Fruit fly (Drosophila melanogaster): ENCODE results near the gene CG17380.
A peak's percentile ranks its signal among the peaks of the same experiment; 100 is the strongest.

CG17380 gene

DNA sequence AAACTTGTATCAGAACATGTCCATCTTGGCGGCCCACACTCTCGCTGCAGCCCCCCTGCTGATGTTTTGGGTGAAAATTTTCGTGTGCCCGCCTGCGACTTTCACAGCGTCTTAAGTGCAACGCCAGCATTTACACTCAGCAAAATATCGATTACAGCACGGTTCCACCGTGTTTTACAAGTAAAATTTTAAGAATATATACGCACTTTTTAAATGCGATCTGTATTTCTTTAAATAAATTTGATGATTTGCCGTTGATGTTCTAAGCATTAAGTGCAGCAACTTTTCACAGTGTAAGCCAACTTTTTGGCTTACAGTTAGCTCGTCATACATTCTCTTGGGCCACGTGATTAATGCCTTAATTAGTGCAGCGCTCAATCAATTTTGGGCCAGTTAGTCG, 14.1 kb upstream of the CG17380 start:
- TF ChIP-seq Eip78C (GFP tag) (peak; percentile 68), CG32006 (GFP tag; optimal IDR thresholded peaks at IDR 0.05) (peak; percentile 76), Ets96B (tag; optimal IDR thresholded peaks at IDR 0.05) (no peak), CG31627 (GFP tag; optimal IDR thresholded peaks at IDR 0.05) (peak; percentile 63), fd59A (GFP tag; optimal IDR thresholded peaks at IDR 0.05) (no peak), cyc (GFP tag; optimal IDR thresholded peaks at IDR 0.05) (peak; percentile 46), CG8632 (GFP tag; optimal IDR thresholded peaks at IDR 0.05) (no peak), Sox15 (GFP tag; optimal IDR thresholded peaks at IDR 0.05) (no peak), eg (GFP tag; IDR thresholded peaks at IDR 0.05) (peak; percentile 65), CG11762 (GFP tag; optimal IDR thresholded peaks at IDR 0.05; ENCODE audit: insufficient read depth) (no peak), svp (GFP tag) (peak; percentile 69), CG11902 (GFP tag; optimal IDR thresholded peaks at IDR 0.05) (no peak), net (GFP tag; optimal IDR thresholded peaks at IDR 0.05) (no peak), CG3919 (GFP tag; optimal IDR thresholded peaks at IDR 0.05) (peak; percentile 30), spab (GFP tag; optimal IDR thresholded peaks at IDR 0.05) (no peak), Met (GFP tag; optimal IDR thresholded peaks at IDR 0.05) (peak; percentile 61), dac (GFP tag; optimal IDR thresholded peaks at IDR 0.05) (no peak), Ets21C (GFP tag; optimal IDR thresholded peaks at IDR 0.05) (no peak), CG34406 (GFP tag; optimal IDR thresholded peaks at IDR 0.05) (no peak), CG10669 (GFP tag; optimal IDR thresholded peaks at IDR 0.05) (no peak), dsx (GFP tag; optimal IDR thresholded peaks at IDR 0.05; ENCODE audit: poor library complexity, severe bottlenecking) (no peak), Eip93F (GFP tag; optimal IDR thresholded peaks at IDR 0.05) (no peak), Hr38 (GFP tag; optimal IDR thresholded peaks at IDR 0.05) (no peak), Gug (GFP tag; IDR thresholded peaks at IDR 0.05) (no peak), CG6808 (GFP tag; optimal IDR thresholded peaks at IDR 0.05) (no peak), Smox (GFP tag; optimal IDR thresholded peaks at IDR 0.05) (peak; percentile 43), CG6854 (GFP tag; optimal IDR thresholded peaks at IDR 0.05) (no peak), Sox14 (GFP tag; optimal IDR thresholded peaks at IDR 0.05) (peak; percentile 12), fd85E (GFP tag; optimal IDR thresholded peaks at IDR 0.05) (no peak), CG10631 (GFP tag; optimal IDR thresholded peaks at IDR 0.05) (no peak), CG6792 (GFP tag; optimal IDR thresholded peaks at IDR 0.05) (no peak), Eip75B (GFP tag; optimal IDR thresholded peaks at IDR 0.05) (no peak), CG6276 (GFP tag; optimal IDR thresholded peaks at IDR 0.05) (peak; percentile 26), Hr4 (GFP tag; optimal IDR thresholded peaks at IDR 0.05) (peak; percentile 66), CG4318 (GFP tag; optimal IDR thresholded peaks at IDR 0.05) (peak; percentile 37), CG11294 (GFP tag; IDR thresholded peaks at IDR 0.05) (no peak), vri (GFP tag; optimal IDR thresholded peaks at IDR 0.05) (no peak), CG8119 (GFP tag; IDR thresholded peaks at IDR 0.05) (peak; percentile 60; the same call in 2 of the 3 replicates), Blimp-1 (GFP tag; optimal IDR thresholded peaks at IDR 0.05) (no peak), Hr39 (GFP tag; optimal IDR thresholded peaks at IDR 0.05) (peak; percentile 63), Sox102F (GFP tag; optimal IDR thresholded peaks at IDR 0.05) (peak; percentile 50), CG9139 (GFP tag; optimal IDR thresholded peaks at IDR 0.05) (no peak), lz (GFP tag; optimal IDR thresholded peaks at IDR 0.05) (no peak), topi (GFP tag; optimal IDR thresholded peaks at IDR 0.05) (peak; percentile 38), OdsH (GFP tag; optimal IDR thresholded peaks at IDR 0.05) (peak; percentile 46), CG1621 (tag; optimal IDR thresholded peaks at IDR 0.05) (no peak), CG8319 (GFP tag; optimal IDR thresholded peaks at IDR 0.05) (no peak), CG15336 (GFP tag; IDR thresholded peaks at IDR 0.05) (peak; percentile 30; the same call in 1 of the 2 replicates), salr (GFP tag; optimal IDR thresholded peaks at IDR 0.05) (peak in 1 of 2 experiments; percentile 0), CG7368 (GFP tag; optimal IDR thresholded peaks at IDR 0.05) (no peak), ss (GFP tag; optimal IDR thresholded peaks at IDR 0.05) (no peak), CG16779 (tag; optimal IDR thresholded peaks at IDR 0.05) (no peak), Lpt (GFP tag; optimal IDR thresholded peaks at IDR 0.05) (no peak)
